Worm (Caenorhabditis elegans): ENCODE results near the gene fbxa-35.
A peak's percentile ranks its signal among the peaks of the same experiment; 100 is the strongest.

The fbxa-35 gene

DNA sequence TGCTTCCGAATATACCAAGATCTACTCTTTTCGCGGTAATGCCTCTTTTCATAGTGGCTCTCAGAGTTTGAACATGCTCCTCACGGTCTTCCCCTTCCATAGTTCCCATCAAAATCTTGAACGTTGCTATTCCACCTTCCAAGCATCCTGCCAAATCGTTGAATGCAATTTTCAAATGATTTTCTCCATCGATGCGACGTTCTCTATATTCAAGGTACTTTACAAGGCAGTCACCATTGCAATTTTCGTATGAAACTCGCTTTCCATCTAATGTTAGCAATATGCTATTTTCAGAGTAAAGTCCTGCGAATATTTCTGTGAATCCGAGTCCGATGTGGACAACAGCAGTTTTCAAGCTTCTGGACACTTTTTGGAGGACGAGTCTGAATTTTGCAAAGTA is 18.8 kb downstream of the fbxa-35 start:
- no peak for TF ChIP-seq hlh-30 (tag; optimal IDR thresholded peaks at IDR 0.05; ENCODE audit: insufficient read depth)
- TF ChIP-seq rnt-1 (tag; optimal IDR thresholded peaks at IDR 0.05), result no peak
- TF ChIP-seq unc-42 (tag; optimal IDR thresholded peaks at IDR 0.05), result no peak
- TF ChIP-seq hlh-13 (GFP tag; optimal IDR thresholded peaks at IDR 0.05), result no peak
- no peak for TF ChIP-seq hlh-6 (tag; optimal IDR thresholded peaks at IDR 0.05)
- TF ChIP-seq syd-9 (tag; optimal IDR thresholded peaks at IDR 0.05), result no peak
- no peak for TF ChIP-seq K09A11.1 (tag; optimal IDR thresholded peaks at IDR 0.05; ENCODE audit: insufficient read depth)
- TF ChIP-seq ahr-1 (tag; optimal IDR thresholded peaks at IDR 0.05), result no peak
- TF ChIP-seq C08G9.2 (tag; optimal IDR thresholded peaks at IDR 0.05), result no peak
- TF ChIP-seq mec-3 (tag; optimal IDR thresholded peaks at IDR 0.05; ENCODE audit: borderline replicate concordance), result no peak
- TF ChIP-seq lim-6 (tag; optimal IDR thresholded peaks at IDR 0.05), result no peak
- no peak for TF ChIP-seq tbx-2 (tag; optimal IDR thresholded peaks at IDR 0.05)
- TF ChIP-seq nhr-11 (tag; optimal IDR thresholded peaks at IDR 0.05), result no peak
- no peak for TF ChIP-seq pat-9 (tag; optimal IDR thresholded peaks at IDR 0.05)
- no peak for TF ChIP-seq ceh-14 (tag; optimal IDR thresholded peaks at IDR 0.05)
- no peak for TF ChIP-seq madf-2 (tag; optimal IDR thresholded peaks at IDR 0.05)

DNA sequence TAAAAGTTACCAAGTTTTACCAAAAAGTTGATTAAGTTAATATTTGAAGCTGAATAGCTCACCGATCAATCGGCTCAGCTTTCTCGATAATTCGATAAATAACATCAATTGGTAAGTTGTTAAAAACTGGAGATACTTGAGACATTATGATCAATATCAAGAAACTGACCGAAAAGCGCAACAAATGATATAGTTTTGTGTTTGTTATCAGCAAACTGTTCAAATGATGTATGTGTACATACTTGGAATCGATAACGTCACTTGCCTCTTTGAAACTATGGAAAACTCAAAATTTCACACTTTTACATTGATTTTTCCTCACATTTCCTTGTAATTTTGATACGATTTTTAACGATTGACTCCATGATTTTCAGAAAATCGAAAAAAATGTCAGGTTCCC is 19.6 kb downstream of the fbxa-35 start, which contains the start of the genes fbxa-80 and fbxa-19:
fbxa-80 (minus strand) TSS at position 173 of the 400 bp plus-strand sequence.
fbxa-19 (plus strand) TSS at position 364 of the 400 bp plus-strand sequence.
- no peak for TF ChIP-seq ceh-30 (tag; optimal IDR thresholded peaks at IDR 0.05)
- TF ChIP-seq Y22D7AL.16 (tag; optimal IDR thresholded peaks at IDR 0.05), result no peak
- no peak for TF ChIP-seq elt-4 (tag; optimal IDR thresholded peaks at IDR 0.05)
- TF ChIP-seq ztf-16 (tag; optimal IDR thresholded peaks at IDR 0.05), result no peak
- TF ChIP-seq ceh-48 (tag; optimal IDR thresholded peaks at IDR 0.05), result no peak
- no peak for TF ChIP-seq ceh-9 (tag; optimal IDR thresholded peaks at IDR 0.05)

DNA sequence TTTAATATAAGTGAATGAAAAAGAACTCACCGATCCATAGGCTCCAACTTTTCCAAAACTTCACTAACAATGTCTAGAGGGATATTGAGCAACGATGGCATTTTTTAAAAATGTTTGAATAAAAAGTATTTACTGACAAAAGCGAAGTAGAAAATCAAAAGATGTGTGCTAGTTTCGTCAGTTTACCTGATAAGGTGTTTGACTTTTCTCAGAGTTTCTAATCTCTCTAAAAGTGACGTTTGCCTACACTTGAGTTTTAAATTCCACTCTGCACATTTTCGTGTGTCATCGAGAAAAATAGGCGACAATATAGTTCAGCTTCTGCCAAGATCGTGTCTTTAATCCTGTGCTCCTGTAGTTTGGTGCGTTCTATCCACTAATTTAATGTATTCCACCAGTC is 26.1 kb downstream of the fbxa-35 start, which contains the start of gene fbxa-15:
fbxa-15 (minus strand) TSS at position 101 of the 400 bp plus-strand sequence.
- TF ChIP-seq ceh-14 (tag; optimal IDR thresholded peaks at IDR 0.05) (no peak), ceh-18 (tag; optimal IDR thresholded peaks at IDR 0.05) (no peak), madf-2 (tag; optimal IDR thresholded peaks at IDR 0.05) (no peak), fkh-6 (tag; optimal IDR thresholded peaks at IDR 0.05) (no peak), lim-6 (tag; optimal IDR thresholded peaks at IDR 0.05) (no peak), mec-3 (tag; optimal IDR thresholded peaks at IDR 0.05; ENCODE audit: borderline replicate concordance) (no peak), ceh-34 (tag; optimal IDR thresholded peaks at IDR 0.05) (no peak), hlh-30 (tag; optimal IDR thresholded peaks at IDR 0.05; ENCODE audit: insufficient read depth) (no peak), hlh-15 (tag; optimal IDR thresholded peaks at IDR 0.05) (no peak), C38D4.7 (GFP tag; optimal IDR thresholded peaks at IDR 0.05) (no peak)

DNA sequence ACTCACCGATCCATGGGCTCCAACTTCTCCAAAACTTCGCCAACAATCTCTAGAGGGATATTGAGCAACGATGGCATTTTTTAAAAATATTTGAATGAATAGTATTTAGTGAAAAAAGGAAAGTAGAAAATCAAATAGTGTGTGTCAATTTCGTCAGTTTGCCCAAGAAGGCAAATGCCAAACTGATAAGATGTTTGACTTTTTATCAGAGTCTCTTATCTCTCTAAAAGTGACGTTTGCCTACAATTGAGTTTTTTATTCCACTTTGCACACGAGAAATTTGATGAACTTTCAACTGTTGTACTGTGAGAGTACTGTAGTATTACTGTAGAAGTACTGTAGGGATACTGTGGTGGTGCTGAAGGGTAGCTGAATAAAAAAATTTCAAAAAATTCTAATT is 28.1 kb downstream of the fbxa-35 start:
- TF ChIP-seq elt-2 (tag; optimal IDR thresholded peaks at IDR 0.05), result peak; percentile 91
- no peak for TF ChIP-seq lim-6 (tag; optimal IDR thresholded peaks at IDR 0.05)

DNA sequence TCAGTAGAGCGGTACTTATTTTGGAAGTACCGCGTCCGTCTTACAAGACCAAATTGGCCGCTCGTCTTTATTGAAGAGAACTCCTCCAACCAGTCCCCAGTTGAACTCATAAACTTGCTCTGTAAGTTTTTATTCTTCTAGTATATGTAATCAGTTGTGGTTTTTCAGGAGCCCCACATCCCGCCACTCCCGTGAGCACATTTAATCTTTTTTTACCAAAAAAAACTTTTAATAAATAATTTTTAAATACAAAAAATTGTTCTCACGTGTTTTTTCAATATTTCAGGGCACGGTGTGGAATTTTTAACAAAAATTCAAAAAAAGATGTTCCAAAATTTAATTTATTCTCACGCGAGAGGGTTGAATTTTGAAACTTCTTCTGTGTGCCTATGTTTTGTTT is 29.0 kb downstream of the fbxa-35 start, which contains the start of gene fbxa-14:
fbxa-14 (minus strand) TSS at position 101 of the 400 bp plus-strand sequence.
- TF ChIP-seq nhr-232 (tag; optimal IDR thresholded peaks at IDR 0.05), result no peak
- no peak for TF ChIP-seq nfya-1 (tag; optimal IDR thresholded peaks at IDR 0.05)
- TF ChIP-seq hlh-13 (GFP tag; optimal IDR thresholded peaks at IDR 0.05), result no peak
- no peak for TF ChIP-seq hlh-8 (tag; optimal IDR thresholded peaks at IDR 0.05)
- TF ChIP-seq ahr-1 (tag; optimal IDR thresholded peaks at IDR 0.05), result no peak
- TF ChIP-seq nhr-11 (tag; optimal IDR thresholded peaks at IDR 0.05), result no peak
- TF ChIP-seq ceh-2 (tag; optimal IDR thresholded peaks at IDR 0.05), result no peak

DNA sequence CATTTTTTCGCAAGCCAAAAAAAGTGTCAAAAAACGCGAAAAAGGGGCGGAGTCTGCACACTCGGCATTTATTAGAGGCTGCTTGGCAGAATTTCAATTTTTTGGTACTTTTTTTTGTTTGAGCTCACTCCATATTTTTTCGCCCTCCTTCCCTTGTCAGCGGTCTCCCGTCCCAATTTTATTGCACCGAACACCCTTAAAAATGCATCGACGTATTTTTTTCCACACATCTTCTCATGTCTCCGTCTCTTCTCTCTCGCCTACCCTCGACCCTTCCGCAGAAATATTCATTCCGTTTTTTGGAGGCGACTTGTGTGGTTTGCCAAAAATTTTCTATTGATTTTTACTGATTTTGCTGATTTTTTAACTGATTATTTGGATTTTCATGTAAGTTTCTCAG is 31.0 kb downstream of the fbxa-35 start, which contains the start of gene Y82E9BL.18:
Y82E9BL.18 (plus strand) TSS at position 301 of the 400 bp plus-strand sequence.
- TF ChIP-seq pqm-1 (tag; optimal IDR thresholded peaks at IDR 0.05) (no peak), ttx-3 (tag; optimal IDR thresholded peaks at IDR 0.05) (no peak), ceh-14 (tag; optimal IDR thresholded peaks at IDR 0.05) (no peak), tbx-7 (tag; optimal IDR thresholded peaks at IDR 0.05) (no peak), pha-4 (tag; optimal IDR thresholded peaks at IDR 0.05) (no peak), hlh-13 (GFP tag; optimal IDR thresholded peaks at IDR 0.05) (no peak), syd-9 (tag; optimal IDR thresholded peaks at IDR 0.05) (no peak), npax-4 (tag; optimal IDR thresholded peaks at IDR 0.05) (no peak), ref-2 (tag; optimal IDR thresholded peaks at IDR 0.05) (no peak), pat-9 (tag; optimal IDR thresholded peaks at IDR 0.05) (no peak), ceh-24 (tag; optimal IDR thresholded peaks at IDR 0.05) (no peak)

Measured in whole organism, late embryonic.